Fruit fly (Drosophila melanogaster) whole organism, prepupa: ENCODE results near the gene CG4133.

Experiments used
- Blimp-1 ChIP-seq: fragments of 200-800 bp; sonication (Bioruptor generic); optimal IDR thresholded peaks from 3 replicates; lab custom pipeline; 2017; ENCODE audit warnings: missing biosample characterization, missing genetic modification characterization, mild to moderate bottlenecking, moderate library complexity, missing genetic modification reagents
- CG10631 ChIP-seq: fragments of 200-800 bp; sonication (Bioruptor generic); optimal IDR thresholded peaks from 2 replicates; lab custom pipeline; 2016; ENCODE audit warnings: missing biosample characterization, missing genetic modification characterization
- CG10669 ChIP-seq: fragments of 200-800 bp; sonication (Bioruptor generic); optimal IDR thresholded peaks from 3 replicates; lab custom pipeline; 2018; ENCODE audit warnings: missing biosample characterization, mild to moderate bottlenecking, missing genetic modification characterization, moderate library complexity
- CG11294 ChIP-seq: fragments of 200-800 bp; sonication (Bioruptor generic); IDR thresholded peaks from 2 replicates; pipeline ENCODE4 v1.3.6; 2022; ENCODE audit warnings: missing biosample characterization, missing genetic modification characterization
- CG11902 ChIP-seq: fragments of 200-800 bp; sonication (Bioruptor generic); optimal IDR thresholded peaks from 3 replicates; lab custom pipeline; 2016; ENCODE audit warnings: missing biosample characterization, missing genetic modification characterization
- CG1621 ChIP-seq: fragments of 200-800 bp; sonication (Bioruptor generic); optimal IDR thresholded peaks from 3 replicates; lab custom pipeline; 2018; ENCODE audit warnings: missing biosample characterization, mild to moderate bottlenecking, missing genetic modification characterization
- CG31627 ChIP-seq: fragments of 200-800 bp; sonication (Bioruptor generic); optimal IDR thresholded peaks from 3 replicates; lab custom pipeline; 2016; ENCODE audit warnings: missing biosample characterization, missing genetic modification characterization
- CG32006 ChIP-seq: fragments of 200-800 bp; sonication (Bioruptor generic); optimal IDR thresholded peaks from 3 replicates; lab custom pipeline; 2017; ENCODE audit warnings: missing biosample characterization, mild to moderate bottlenecking, missing genetic modification characterization
- CG4318 ChIP-seq: fragments of 200-800 bp; sonication (Bioruptor generic); optimal IDR thresholded peaks from 3 replicates; lab custom pipeline; 2017; ENCODE audit warnings: missing biosample characterization, mild to moderate bottlenecking, missing genetic modification characterization
- CG6163 ChIP-seq: fragments of 200-800 bp; sonication (Bioruptor generic); IDR thresholded peaks from 3 replicates; pipeline ENCODE4 v1.3.6; 2022; ENCODE audit warnings: missing biosample characterization, missing genetic modification characterization
- CG6276 ChIP-seq: fragments of 200-800 bp; sonication (Bioruptor generic); optimal IDR thresholded peaks from 2 replicates; lab custom pipeline; 2017; ENCODE audit warnings: missing biosample characterization, mild to moderate bottlenecking, missing genetic modification characterization
- CG6792 ChIP-seq: fragments of 200-800 bp; sonication (Bioruptor generic); optimal IDR thresholded peaks from 3 replicates; lab custom pipeline; 2016; ENCODE audit warnings: missing biosample characterization, missing genetic modification characterization
- CG6808 ChIP-seq: fragments of 200-800 bp; sonication (Bioruptor generic); optimal IDR thresholded peaks from 3 replicates; lab custom pipeline; 2017; ENCODE audit warnings: missing biosample characterization, missing genetic modification characterization, mild to moderate bottlenecking, moderate library complexity, missing genetic modification reagents
- CG6854 ChIP-seq: fragments of 200-800 bp; sonication (Bioruptor generic); optimal IDR thresholded peaks from 2 replicates; lab custom pipeline; 2017; ENCODE audit warnings: missing biosample characterization, mild to moderate bottlenecking, missing genetic modification characterization
- CG7368 ChIP-seq: fragments of 200-800 bp; sonication (Bioruptor generic); optimal IDR thresholded peaks from 3 replicates; lab custom pipeline; 2016; ENCODE audit warnings: missing biosample characterization, missing genetic modification characterization
- CG8119 ChIP-seq: fragments of 200-800 bp; sonication (Bioruptor generic); IDR thresholded peaks from 3 replicates; pipeline ENCODE4 v1.3.6; 2022; ENCODE audit warnings: missing biosample characterization, missing genetic modification characterization
- CG8632 ChIP-seq: fragments of 200-800 bp; sonication (Bioruptor generic); optimal IDR thresholded peaks from 3 replicates; lab custom pipeline; 2016; ENCODE audit warnings: missing biosample characterization, missing genetic modification characterization
- CG9139 ChIP-seq: fragments of 200-800 bp; sonication (Bioruptor generic); optimal IDR thresholded peaks from 3 replicates; lab custom pipeline; 2017; ENCODE audit warnings: missing biosample characterization, mild to moderate bottlenecking, missing genetic modification characterization
- Eip75B ChIP-seq: fragments of 200-800 bp; sonication (Bioruptor generic); optimal IDR thresholded peaks from 3 replicates; lab custom pipeline; 2016; ENCODE audit warnings: missing biosample characterization, missing genetic modification characterization
- Eip78C ChIP-seq: fragments of 200-800 bp; sonication (Bioruptor generic); peaks from one replicate; lab custom pipeline; 2016; ENCODE audit warnings: missing biosample characterization, missing genetic modification characterization
- Ets21C ChIP-seq: fragments of 200-800 bp; sonication (Bioruptor generic); optimal IDR thresholded peaks from 3 replicates; lab custom pipeline; 2016; ENCODE audit warnings: missing biosample characterization, missing genetic modification characterization
- Ets96B ChIP-seq: fragments of 200-800 bp; optimal IDR thresholded peaks from 2 replicates; lab custom pipeline; 2019; ENCODE audit warnings: missing biosample characterization, mild to moderate bottlenecking, missing genetic modification characterization, moderate library complexity
- Hr39 ChIP-seq: fragments of 200-800 bp; sonication (Bioruptor generic); optimal IDR thresholded peaks from 2 replicates; lab custom pipeline; 2016; ENCODE audit warnings: missing biosample characterization, missing genetic modification characterization
- Hr4 ChIP-seq: fragments of 200-800 bp; sonication (Bioruptor generic); optimal IDR thresholded peaks from 3 replicates; lab custom pipeline; 2016; ENCODE audit warnings: missing biosample characterization, missing genetic modification characterization
- Lpt ChIP-seq: fragments of 200-800 bp; sonication (Bioruptor generic); optimal IDR thresholded peaks from 3 replicates; lab custom pipeline; 2016; ENCODE audit warnings: missing biosample characterization, missing genetic modification characterization
- OdsH ChIP-seq: fragments of 200-800 bp; sonication (Bioruptor generic); optimal IDR thresholded peaks from 3 replicates; lab custom pipeline; 2016; ENCODE audit warnings: missing biosample characterization, missing genetic modification characterization
- Sox102F ChIP-seq: fragments of 200-800 bp; sonication (Bioruptor generic); optimal IDR thresholded peaks from 2 replicates; lab custom pipeline; 2016; ENCODE audit warnings: missing biosample characterization, mild to moderate bottlenecking, missing genetic modification characterization
- Sox15 ChIP-seq: fragments of 200-800 bp; sonication (Bioruptor generic); optimal IDR thresholded peaks from 3 replicates; lab custom pipeline; 2016; ENCODE audit warnings: missing biosample characterization, missing genetic modification characterization
- achi ChIP-seq: fragments of 200-800 bp; sonication (Bioruptor generic); optimal IDR thresholded peaks from 3 replicates; lab custom pipeline; 2016; ENCODE audit warnings: missing biosample characterization, missing genetic modification characterization
- acj6 ChIP-seq: fragments of 200-800 bp; sonication (Bioruptor generic); optimal IDR thresholded peaks from 3 replicates; lab custom pipeline; 2016; ENCODE audit warnings: missing biosample characterization, missing genetic modification characterization
- cyc ChIP-seq: fragments of 200-800 bp; sonication (Bioruptor generic); optimal IDR thresholded peaks from 3 replicates; lab custom pipeline; 2016; ENCODE audit warnings: missing biosample characterization, missing genetic modification characterization
- dac ChIP-seq: fragments of 200-800 bp; sonication (Bioruptor generic); optimal IDR thresholded peaks from 2 replicates; lab custom pipeline; 2017; ENCODE audit warnings: missing biosample characterization, mild to moderate bottlenecking, missing genetic modification characterization
- dsx ChIP-seq: fragments of 200-800 bp; optimal IDR thresholded peaks from 3 replicates; lab custom pipeline; 2019; ENCODE audit warnings: missing biosample characterization, mild to moderate bottlenecking, missing genetic modification characterization, moderate library complexity; ENCODE audit not compliant: poor library complexity, severe bottlenecking
- eg ChIP-seq: fragments of 200-800 bp; sonication (Bioruptor generic); IDR thresholded peaks from 3 replicates; pipeline ENCODE4 v1.3.6; 2022; ENCODE audit warnings: missing biosample characterization, missing genetic modification characterization
- fd59A ChIP-seq: fragments of 200-800 bp; sonication (Bioruptor generic); optimal IDR thresholded peaks from 2 replicates; lab custom pipeline; 2017; ENCODE audit warnings: missing biosample characterization, mild to moderate bottlenecking, missing genetic modification characterization, missing genetic modification reagents
- fd85E ChIP-seq: fragments of 200-800 bp; sonication (Bioruptor generic); optimal IDR thresholded peaks from 3 replicates; lab custom pipeline; 2016; ENCODE audit warnings: missing biosample characterization, missing genetic modification characterization
- fkh ChIP-seq: fragments of 200-800 bp; sonication (Bioruptor generic); optimal IDR thresholded peaks from 3 replicates; lab custom pipeline; 2017; ENCODE audit warnings: missing biosample characterization, mild to moderate bottlenecking, missing genetic modification characterization, moderate library complexity
- lz ChIP-seq: fragments of 200-800 bp; sonication (Bioruptor generic); optimal IDR thresholded peaks from 3 replicates; lab custom pipeline; 2016; ENCODE audit warnings: missing biosample characterization, missing genetic modification characterization
- net ChIP-seq: fragments of 200-800 bp; sonication (Bioruptor generic); optimal IDR thresholded peaks from 3 replicates; lab custom pipeline; 2016; ENCODE audit warnings: missing biosample characterization, missing genetic modification characterization
- pdm3 ChIP-seq: fragments of 200-800 bp; sonication (Bioruptor generic); optimal IDR thresholded peaks from 3 replicates; lab custom pipeline; 2016; ENCODE audit warnings: missing biosample characterization, missing genetic modification characterization
- spab ChIP-seq: fragments of 200-800 bp; sonication (Bioruptor generic); optimal IDR thresholded peaks from 2 replicates; lab custom pipeline; 2017; ENCODE audit warnings: missing biosample characterization, mild to moderate bottlenecking, missing genetic modification characterization, missing genetic modification reagents
- svp ChIP-seq: fragments of 200-800 bp; sonication (Bioruptor generic); peaks from one replicate; lab custom pipeline; 2016; ENCODE audit warnings: missing biosample characterization, missing genetic modification characterization
- topi ChIP-seq: fragments of 200-800 bp; sonication (Bioruptor generic); optimal IDR thresholded peaks from 3 replicates; lab custom pipeline; 2016; ENCODE audit warnings: missing biosample characterization, missing genetic modification characterization

CG4133 gene

DNA sequence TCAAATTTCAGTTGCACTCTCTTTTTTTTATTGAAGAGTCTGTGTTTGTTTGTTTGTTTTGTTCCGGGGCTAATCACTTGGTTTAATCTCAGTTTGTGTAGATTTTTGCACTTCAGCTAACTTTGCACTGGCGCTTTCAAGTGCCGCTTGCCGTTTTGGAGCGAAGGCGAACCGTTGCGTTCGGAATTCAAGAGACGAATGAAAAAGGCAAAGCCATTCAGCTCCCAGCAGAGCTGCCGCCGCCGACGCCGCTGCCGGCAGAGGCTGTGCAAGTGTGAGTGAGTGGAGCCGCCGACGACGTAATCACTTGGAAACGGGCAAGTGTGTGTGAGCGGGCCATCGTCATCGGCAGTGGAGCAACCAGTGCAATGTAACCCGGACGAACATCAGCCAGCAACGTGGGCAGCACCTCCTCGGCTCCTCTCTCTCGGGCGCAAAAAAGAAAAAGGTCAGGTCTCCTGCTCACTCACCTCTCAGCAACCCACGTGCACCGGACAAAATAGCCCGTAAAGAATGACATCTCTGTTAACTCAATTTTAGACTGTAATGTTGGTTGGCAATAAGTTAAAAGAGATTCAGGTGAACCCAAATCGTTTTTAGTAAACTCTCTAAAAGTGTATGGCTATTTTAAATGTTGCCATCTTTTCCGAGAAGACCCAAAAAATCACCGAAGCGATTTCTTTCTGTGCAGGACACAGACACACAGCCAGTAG is 24.3 kb downstream of the CG4133 start, which contains the start of gene cbt (continued):
- TF ChIP-seq fd85E (GFP tag; lab: Kevin White, UChicago), result peak; percentile 89
- TF ChIP-seq CG6808 (GFP tag; lab: Kevin White, UChicago), result peak; percentile 96
- peak; percentile 99 for TF ChIP-seq acj6 (GFP tag; lab: Kevin White, UChicago)
- TF ChIP-seq dsx, result peak; percentile 97
- no peak for TF ChIP-seq CG6163
- TF ChIP-seq Hr4, result peak; percentile 99
- peak; percentile 98 for TF ChIP-seq achi (GFP tag; lab: Kevin White, UChicago)
- TF ChIP-seq CG6854, result peak; percentile 84
- peak; percentile 98 for TF ChIP-seq Hr39
- peak; percentile 97 for TF ChIP-seq dac (GFP tag; lab: Kevin White, UChicago)
- peak; percentile 97 for TF ChIP-seq Sox15 (GFP tag; lab: Kevin White, UChicago)
- TF ChIP-seq cyc (GFP tag; lab: Kevin White, UChicago), result peak; percentile 98
- TF ChIP-seq OdsH (GFP tag; lab: Kevin White, UChicago), result peak; percentile 99
- TF ChIP-seq spab (GFP tag; lab: Kevin White, UChicago), result peak; percentile 97
- peak; percentile 99 for TF ChIP-seq CG10631
- peak; percentile 99 for TF ChIP-seq CG6792 (GFP tag; lab: Kevin White, UChicago)
- TF ChIP-seq Blimp-1 (GFP tag; lab: Kevin White, UChicago), result peak; percentile 84
- TF ChIP-seq Sox102F (GFP tag; lab: Kevin White, UChicago), result peak; percentile 98
- TF ChIP-seq net, result peak; percentile 98
- peak; percentile 97 for TF ChIP-seq CG6276 (GFP tag; lab: Kevin White, UChicago)
- no peak for TF ChIP-seq CG11294
- TF ChIP-seq CG10669 (GFP tag; lab: Kevin White, UChicago), result peak; percentile 98
- no peak for TF ChIP-seq CG8119
- TF ChIP-seq lz, result peak; percentile 98
- TF ChIP-seq pdm3 (GFP tag; lab: Kevin White, UChicago), result peak; percentile 99
- peak; percentile 98 for TF ChIP-seq Ets96B
- TF ChIP-seq fd59A (GFP tag; lab: Kevin White, UChicago), result peak; percentile 98
- TF ChIP-seq topi (GFP tag; lab: Kevin White, UChicago), result peak; percentile 97
- TF ChIP-seq CG8632 (GFP tag; lab: Kevin White, UChicago), result peak; percentile 98
- TF ChIP-seq CG32006, result peak; percentile 99
- peak; percentile 99 for TF ChIP-seq Eip75B
- peak; percentile 99 for TF ChIP-seq CG7368 (GFP tag; lab: Kevin White, UChicago)
- peak; percentile 99 for TF ChIP-seq Lpt
- TF ChIP-seq eg (GFP tag; lab: Robert Waterston, UW), result no peak
- peak; percentile 96 for TF ChIP-seq Ets21C (GFP tag; lab: Kevin White, UChicago)
- TF ChIP-seq, all 60 proteins: peak for 54

DNA sequence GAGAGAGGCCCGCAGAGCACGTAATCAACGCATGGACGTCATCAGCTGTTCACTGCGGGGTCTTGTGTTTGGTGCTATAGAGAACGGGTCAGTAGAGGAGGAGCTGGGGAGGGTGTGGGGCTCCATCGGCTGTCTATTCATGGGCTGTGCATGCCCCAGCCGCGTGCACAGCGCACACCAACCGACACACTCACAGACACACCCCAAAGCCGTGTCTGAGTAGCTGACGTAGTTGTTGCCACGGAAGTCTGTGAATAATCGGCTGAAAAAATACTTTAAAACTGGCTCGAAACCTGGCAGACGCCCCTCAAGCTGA is 24.8 kb downstream of the CG4133 start:
- TF ChIP-seq net, result no peak
- peak; percentile 89 for TF ChIP-seq svp
- TF ChIP-seq, all 60 proteins: peak for 1

DNA sequence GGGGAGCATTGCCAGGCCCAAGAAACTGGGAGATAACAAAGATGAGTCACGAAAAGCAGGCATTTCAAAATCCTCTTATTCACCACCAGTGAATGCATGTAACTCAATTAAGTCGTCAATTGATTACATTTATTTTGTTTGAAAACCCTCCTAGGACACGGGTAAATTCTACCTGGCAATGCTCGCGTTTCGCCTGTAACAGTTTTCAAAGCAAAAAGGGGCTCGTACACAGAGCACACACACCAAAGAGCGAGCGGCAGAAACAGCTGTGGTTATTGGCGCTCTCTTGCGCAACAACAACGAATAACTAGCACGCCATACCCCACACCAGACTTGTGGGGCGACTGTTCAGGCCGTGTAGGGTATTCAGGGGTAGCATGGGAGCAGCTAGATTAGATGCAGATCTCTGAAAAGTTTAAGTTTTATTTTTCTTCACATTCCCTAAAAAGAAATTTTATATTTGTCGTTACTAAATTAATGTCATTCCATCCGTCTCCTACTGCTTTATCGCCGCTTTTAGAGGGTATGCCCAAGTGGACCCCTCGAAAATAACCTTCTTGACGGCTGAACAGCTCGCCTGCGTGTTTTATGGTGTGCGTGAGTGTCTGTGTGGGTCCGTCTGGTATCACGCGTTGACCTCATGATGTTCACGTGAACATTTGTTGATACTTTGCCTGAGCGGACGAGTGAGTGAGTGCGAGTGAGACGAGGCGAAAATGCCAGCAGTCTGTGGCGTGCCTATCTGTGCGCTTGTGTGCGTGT is 25.5 kb downstream of the CG4133 start:
- TF ChIP-seq CG31627 (GFP tag; lab: Kevin White, UChicago) (peak; percentile 100), spab (GFP tag; lab: Kevin White, UChicago) (peak; percentile 100), eg (GFP tag; lab: Robert Waterston, UW) (no peak), Lpt (peak; percentile 100), CG7368 (GFP tag; lab: Kevin White, UChicago) (peak; percentile 100), CG6792 (GFP tag; lab: Kevin White, UChicago) (peak; percentile 100), CG6163 (no peak), CG11294 (no peak), CG1621 (tag; lab: Kevin White, UChicago) (peak; percentile 100), acj6 (GFP tag; lab: Kevin White, UChicago) (peak; percentile 100), Blimp-1 (GFP tag; lab: Kevin White, UChicago) (peak; percentile 99), fd85E (GFP tag; lab: Kevin White, UChicago) (peak; percentile 99), Ets21C (GFP tag; lab: Kevin White, UChicago) (peak; percentile 100), CG6808 (GFP tag; lab: Kevin White, UChicago) (peak; percentile 99), topi (GFP tag; lab: Kevin White, UChicago) (peak; percentile 100), CG11902 (GFP tag; lab: Kevin White, UChicago) (peak; percentile 100), cyc (GFP tag; lab: Kevin White, UChicago) (peak; percentile 100), achi (GFP tag; lab: Kevin White, UChicago) (peak; percentile 100), CG10631 (peak; percentile 100), Eip75B (peak; percentile 100), net (peak; percentile 100), CG10669 (GFP tag; lab: Kevin White, UChicago) (peak; percentile 100), CG9139 (peak; percentile 100), Eip78C (GFP tag; lab: Kevin White, UChicago) (peak; percentile 100), OdsH (GFP tag; lab: Kevin White, UChicago) (peak; percentile 100), CG4318 (GFP tag; lab: Kevin White, UChicago) (peak; percentile 100), fkh (peak; percentile 100), CG6854 (peak; percentile 100)
